Fruit fly (Drosophila melanogaster) S2 (cell line): ENCODE results near the gene Sgs5.

Source experiments
- CG8478 ChIP-seq: fragments of >200 bp; optimal IDR thresholded peaks from 2 replicates; lab custom pipeline; 2018
- CTCF ChIP-seq, 2 experiments: fragments of >200 bp; optimal IDR thresholded peaks; 2 replicates each; lab custom pipeline; 2018

- TF ChIP-seq CG8478 (lab: Kevin White, UChicago) = no peak
- TF ChIP-seq CTCF (optimal IDR thresholded peaks at IDR 0.05; lab: Kevin White, UChicago) = peak in 1 of 2 experiments; percentile 23
Observed at dm6 chr3R:17603717-17604116, 8.6 kb downstream of the Sgs5 start.
